Worm (Caenorhabditis elegans) whole organism, mixed stage, embryonic: ENCODE measurements around the gene C10A4.6.

ENCODE experiments used
- ceh-39 ChIP-seq: fragments of 150-350 bp; optimal IDR thresholded peaks from 2 replicates; lab custom pipeline; 2014; ENCODE audit warnings: missing biosample characterization, missing genetic modification characterization
- ces-1 ChIP-seq: fragments of 150-350 bp; optimal IDR thresholded peaks from 2 replicates; lab custom pipeline; 2014; ENCODE audit warnings: missing biosample characterization, missing genetic modification reagents, missing genetic modification characterization
- elt-1 ChIP-seq: sonication (generic microtip); optimal IDR thresholded peaks from 2 replicates; lab custom pipeline; 2017; ENCODE audit warnings: missing genetic modification characterization, mild to moderate bottlenecking, missing compliant biosample characterization, antibody characterized with exemption, moderate library complexity, borderline replicate concordance; ENCODE audit not compliant: insufficient read depth
- elt-3 ChIP-seq: fragments of 150-350 bp; optimal IDR thresholded peaks from 2 replicates; lab custom pipeline; 2014; ENCODE audit warnings: missing biosample characterization, missing genetic modification characterization
- ham-2 ChIP-seq: fragments of 200-800 bp; sonication (Bioruptor generic); optimal IDR thresholded peaks from 2 replicates; lab custom pipeline; 2018; ENCODE audit warnings: mild to moderate bottlenecking, missing genetic modification characterization, missing compliant biosample characterization
- hlh-1 ChIP-seq: fragments of 150-350 bp; optimal IDR thresholded peaks from 2 replicates; lab custom pipeline; 2014; ENCODE audit warnings: missing biosample characterization, missing genetic modification reagents, missing genetic modification characterization
- nhr-12 ChIP-seq: fragments of 150-350 bp; optimal IDR thresholded peaks from 2 replicates; lab custom pipeline; 2014; ENCODE audit warnings: missing biosample characterization, missing genetic modification characterization
- nhr-237 ChIP-seq: fragments of 150-350 bp; optimal IDR thresholded peaks from 2 replicates; lab custom pipeline; 2014; ENCODE audit warnings: missing biosample characterization, missing genetic modification characterization
- nhr-28 ChIP-seq: fragments of 150-350 bp; optimal IDR thresholded peaks from 2 replicates; lab custom pipeline; 2014; ENCODE audit warnings: missing biosample characterization, missing genetic modification characterization
- snpc-4 ChIP-seq: fragments of 150-350 bp; optimal IDR thresholded peaks from 2 replicates; lab custom pipeline; 2014; ENCODE audit warnings: missing biosample characterization, missing genetic modification characterization
- unc-39 ChIP-seq: fragments of 150-350 bp; optimal IDR thresholded peaks from 2 replicates; lab custom pipeline; 2014; ENCODE audit warnings: missing biosample characterization, missing genetic modification characterization

DNA sequence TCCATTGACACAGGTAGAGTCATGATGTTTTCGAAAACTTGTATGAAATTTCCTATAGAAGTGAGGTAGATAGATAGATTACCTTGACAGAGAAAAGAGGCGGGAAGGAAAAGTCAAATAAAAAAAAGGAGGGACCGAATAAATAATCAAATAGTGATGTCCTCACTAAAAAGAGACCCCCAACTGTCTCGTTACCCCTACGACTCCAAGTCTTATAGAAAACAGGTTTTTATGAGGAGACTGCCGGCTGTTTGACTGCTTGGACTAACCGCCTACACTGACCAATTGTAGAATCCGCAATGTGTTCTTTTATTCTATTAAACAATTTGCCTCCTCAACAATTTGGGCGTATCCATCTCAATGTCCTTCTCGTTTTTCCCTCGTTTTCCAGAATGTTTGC lies 47.6 kb downstream of the C10A4.6 start, which contains the start of gene C01C10.2:
- TF ChIP-seq elt-1 (tag; lab: Kevin White, UChicago) (no peak), unc-39 (tag; lab: Kevin White, UChicago) (no peak), nhr-12 (tag; lab: Kevin White, UChicago) (no peak), nhr-28 (tag; lab: Kevin White, UChicago) (no peak), ces-1 (GFP tag; lab: Kevin White, UChicago) (peak; percentile 21), snpc-4 (no peak), ceh-39 (tag; lab: Kevin White, UChicago) (no peak), elt-3 (tag; lab: Kevin White, UChicago) (no peak), hlh-1 (tag; lab: Kevin White, UChicago) (no peak), nhr-237 (tag; lab: Kevin White, UChicago) (no peak), ham-2 (no peak)
